Worm (Caenorhabditis elegans) whole organism, L4 larva: ENCODE results near the gene C25H3.10.

Source experiments
- hif-1 ChIP-seq, 2 experiments: sonication (generic microtip); optimal IDR thresholded peaks; 2 replicates each; lab custom pipeline; 2016 to 2017; ENCODE audit warnings: missing compliant biosample characterization in 2 of 2, missing genetic modification characterization in 2 of 2, missing genetic modification reagents in 2 of 2, missing genotype in 2 of 2, mild to moderate bottlenecking in 1 of 2
- hlh-30 ChIP-seq: sonication (generic microtip); optimal IDR thresholded peaks from 2 replicates; lab custom pipeline; 2017; ENCODE audit warnings: antibody characterized with exemption, mild to moderate bottlenecking, missing genetic modification characterization, missing compliant biosample characterization; ENCODE audit not compliant: insufficient read depth
- mep-1 ChIP-seq: fragments of 150-350 bp; sonication (generic microtip); optimal IDR thresholded peaks from 3 replicates; lab custom pipeline; 2014; ENCODE audit warnings: missing biosample characterization, missing genetic modification characterization
- nhr-77 ChIP-seq: fragments of 150-350 bp; optimal IDR thresholded peaks from 2 replicates; lab custom pipeline; 2014; ENCODE audit warnings: missing biosample characterization, missing genetic modification characterization
- tra-1 ChIP-seq: fragments of 200-800 bp; sonication (Bioruptor generic); IDR thresholded peaks from 2 replicates; pipeline ENCODE4 v1.3.6; 2022; ENCODE audit warnings: missing genetic modification reagents, missing genetic modification characterization, missing compliant biosample characterization

DNA sequence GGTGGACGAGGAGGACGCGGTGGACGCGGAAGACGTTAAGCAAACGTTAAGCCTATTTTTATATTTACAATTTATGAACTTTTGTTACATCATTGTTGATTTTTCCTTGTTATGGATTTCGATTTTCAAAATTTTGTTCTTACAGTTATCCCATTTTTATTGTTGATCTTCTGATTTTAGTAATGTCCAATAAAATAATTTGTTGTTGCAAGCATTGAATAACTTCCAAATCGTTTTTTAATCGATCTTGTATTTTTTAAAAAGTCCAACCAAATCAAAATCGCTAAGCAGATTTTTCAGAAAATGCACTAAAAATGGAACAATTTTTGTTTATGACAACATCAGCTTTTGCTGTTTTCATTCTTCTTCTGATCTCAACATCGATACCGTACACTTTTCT is 19.1 kb upstream of the C25H3.10 start, which contains the start of gene zipt-3:
- TF ChIP-seq hlh-30 (tag; lab: Kevin White, UChicago) (no peak), nhr-77 (tag; lab: Kevin White, UChicago) (no peak), mep-1 (tag; lab: Kevin White, UChicago) (no peak), tra-1 (GFP tag; lab: Robert Waterston, UW) (no peak), hif-1 (tag; optimal IDR thresholded peaks at IDR 0.05; lab: Kevin White, UChicago) (no peak)
